Worm (Caenorhabditis elegans) whole organism, L2 larva: ENCODE results near the gene K09F5.6.

ENCODE experiments used
- R02D3.7 ChIP-seq: fragments of 150-350 bp; optimal IDR thresholded peaks from 2 replicates; lab custom pipeline; 2014; ENCODE audit warnings: missing biosample characterization, missing genetic modification characterization
- ceh-82 ChIP-seq: fragments of 150-350 bp; optimal IDR thresholded peaks from 2 replicates; lab custom pipeline; 2014; ENCODE audit warnings: missing biosample characterization, missing genetic modification characterization
- elt-3 ChIP-seq: sonication (generic microtip); optimal IDR thresholded peaks from 2 replicates; lab custom pipeline; 2017; ENCODE audit warnings: missing biosample characterization, missing genetic modification characterization
- nhr-11 ChIP-seq: fragments of 150-350 bp; optimal IDR thresholded peaks from 2 replicates; lab custom pipeline; 2014; ENCODE audit warnings: missing biosample characterization, missing genetic modification characterization
- nhr-6 ChIP-seq: fragments of 150-350 bp; optimal IDR thresholded peaks from 2 replicates; lab custom pipeline; 2014; ENCODE audit warnings: missing biosample characterization, missing genetic modification characterization
- peb-1 ChIP-seq: fragments of 150-350 bp; optimal IDR thresholded peaks from 2 replicates; lab custom pipeline; 2014; ENCODE audit warnings: missing biosample characterization, missing genetic modification characterization
- unc-39 ChIP-seq: fragments of 150-350 bp; optimal IDR thresholded peaks from 2 replicates; lab custom pipeline; 2014; ENCODE audit warnings: missing biosample characterization, missing genetic modification characterization
- zag-1 ChIP-seq: fragments of 150-350 bp; optimal IDR thresholded peaks from 2 replicates; lab custom pipeline; 2014; ENCODE audit warnings: missing biosample characterization, missing genetic modification characterization

- TF ChIP-seq peb-1 (tag; lab: Kevin White, UChicago) (no peak), ceh-82 (no peak), nhr-11 (tag; lab: Kevin White, UChicago) (no peak), unc-39 (tag; lab: Kevin White, UChicago) (no peak), zag-1 (tag; lab: Kevin White, UChicago) (no peak), R02D3.7 (no peak), elt-3 (tag; lab: Kevin White, UChicago) (no peak), nhr-6 (tag; lab: Kevin White, UChicago) (peak; percentile 42)
Measured at ce11 chrX:7681965-7682946, 36.8 kb upstream of the K09F5.6 start, which contains the start of gene unc-18.
